Worm (Caenorhabditis elegans) whole organism, late embryonic: ENCODE data around the gene M163.21.

Source experiments
- C08G9.2 ChIP-seq: sonication (generic microtip); optimal IDR thresholded peaks from 2 replicates; lab custom pipeline; 2016; ENCODE audit warnings: mild to moderate bottlenecking, missing genetic modification characterization, moderate library complexity, missing compliant biosample characterization
- C38D4.7 ChIP-seq: fragments of 200-800 bp; sonication (Bioruptor generic); optimal IDR thresholded peaks from 2 replicates; lab custom pipeline; 2018; ENCODE audit warnings: mild to moderate bottlenecking, missing genetic modification characterization, moderate library complexity, missing compliant biosample characterization
- K02D7.2 ChIP-seq: sonication (generic microtip); optimal IDR thresholded peaks from 2 replicates; lab custom pipeline; 2017; ENCODE audit warnings: mild to moderate bottlenecking, missing genetic modification characterization, missing compliant biosample characterization
- Y22D7AL.16 ChIP-seq: sonication (generic microtip); optimal IDR thresholded peaks from 2 replicates; lab custom pipeline; 2016; ENCODE audit warnings: missing genetic modification characterization, missing compliant biosample characterization
- ahr-1 ChIP-seq: sonication (generic microtip); optimal IDR thresholded peaks from 2 replicates; lab custom pipeline; 2016; ENCODE audit warnings: missing genetic modification characterization, missing compliant biosample characterization
- ama-1 ChIP-seq: fragments of 150-350 bp; optimal IDR thresholded peaks from 2 replicates; lab custom pipeline; 2014
- ceh-19 ChIP-seq: fragments of 200-800 bp; sonication (Bioruptor generic); optimal IDR thresholded peaks from 2 replicates; lab custom pipeline; 2018; ENCODE audit warnings: mild to moderate bottlenecking, missing genetic modification characterization, missing compliant biosample characterization
- ceh-31 ChIP-seq: sonication (generic microtip); optimal IDR thresholded peaks from 2 replicates; lab custom pipeline; 2016; ENCODE audit warnings: missing genetic modification characterization, missing compliant biosample characterization
- ceh-45 ChIP-seq: fragments of 200-800 bp; sonication (Bioruptor generic); IDR thresholded peaks from 2 replicates; pipeline ENCODE4 v1.3.6; 2022; ENCODE audit warnings: missing genetic modification reagents, missing genetic modification characterization, missing compliant biosample characterization
- ceh-48 ChIP-seq: sonication (generic microtip); optimal IDR thresholded peaks from 2 replicates; lab custom pipeline; 2016; ENCODE audit warnings: missing genetic modification characterization, inconsistent platforms, missing compliant biosample characterization
- ceh-6 ChIP-seq: fragments of 200-800 bp; sonication (Bioruptor generic); optimal IDR thresholded peaks from 2 replicates; lab custom pipeline; 2018; ENCODE audit warnings: mild to moderate bottlenecking, missing genetic modification characterization, missing compliant biosample characterization
- ceh-9 ChIP-seq: sonication (generic microtip); optimal IDR thresholded peaks from 2 replicates; lab custom pipeline; 2016; ENCODE audit warnings: mild to moderate bottlenecking, missing genetic modification characterization, inconsistent platforms, missing compliant biosample characterization
- dmd-4 ChIP-seq: sonication (generic microtip); optimal IDR thresholded peaks from 2 replicates; lab custom pipeline; 2016; ENCODE audit warnings: borderline replicate concordance, missing genetic modification characterization, missing compliant biosample characterization
- dve-1 ChIP-seq: sonication (generic microtip); optimal IDR thresholded peaks from 2 replicates; lab custom pipeline; 2017; ENCODE audit warnings: antibody characterized with exemption, mild to moderate bottlenecking, missing genetic modification characterization, missing compliant biosample characterization
- elt-2 ChIP-seq: sonication (generic microtip); optimal IDR thresholded peaks from 2 replicates; lab custom pipeline; 2016; ENCODE audit warnings: missing genetic modification reagents, missing genetic modification characterization, missing compliant biosample characterization
- ets-4 ChIP-seq: sonication (generic microtip); optimal IDR thresholded peaks from 2 replicates; lab custom pipeline; 2016; ENCODE audit warnings: missing genetic modification characterization, missing compliant biosample characterization
- eyg-1 ChIP-seq: sonication (generic microtip); optimal IDR thresholded peaks from 2 replicates; lab custom pipeline; 2016; ENCODE audit warnings: missing genotype, missing genetic modification characterization, missing compliant biosample characterization
- fkh-6 ChIP-seq: sonication (generic microtip); optimal IDR thresholded peaks from 2 replicates; lab custom pipeline; 2016; ENCODE audit warnings: missing genetic modification characterization, missing compliant biosample characterization
- gmeb-2 ChIP-seq: sonication (generic microtip); optimal IDR thresholded peaks from 2 replicates; lab custom pipeline; 2016; ENCODE audit warnings: missing genetic modification characterization, inconsistent platforms, missing compliant biosample characterization
- hlh-30 ChIP-seq: sonication (generic microtip); optimal IDR thresholded peaks from 2 replicates; lab custom pipeline; 2017; ENCODE audit warnings: antibody characterized with exemption, missing genetic modification characterization, missing compliant biosample characterization; ENCODE audit not compliant: insufficient read depth
- hlh-8 ChIP-seq: sonication (generic microtip); optimal IDR thresholded peaks from 2 replicates; lab custom pipeline; 2016; ENCODE audit warnings: missing genotype, missing genetic modification characterization, missing compliant biosample characterization
- lim-6 ChIP-seq: sonication (generic microtip); optimal IDR thresholded peaks from 2 replicates; lab custom pipeline; 2016; ENCODE audit warnings: missing genetic modification characterization, missing compliant biosample characterization
- lin-11 ChIP-seq: fragments of 200-800 bp; sonication (Bioruptor generic); optimal IDR thresholded peaks from 2 replicates; lab custom pipeline; 2018; ENCODE audit warnings: mild to moderate bottlenecking, missing genetic modification characterization, missing compliant biosample characterization
- madf-2 ChIP-seq: sonication (generic microtip); optimal IDR thresholded peaks from 2 replicates; lab custom pipeline; 2017; ENCODE audit warnings: missing genetic modification characterization, missing compliant biosample characterization
- nhr-232 ChIP-seq: sonication (generic microtip); optimal IDR thresholded peaks from 2 replicates; lab custom pipeline; 2016; ENCODE audit warnings: missing genetic modification characterization, missing compliant biosample characterization
- odd-2 ChIP-seq: sonication (generic microtip); optimal IDR thresholded peaks from 2 replicates; lab custom pipeline; 2017; ENCODE audit warnings: antibody characterized with exemption, mild to moderate bottlenecking, missing genetic modification characterization, missing compliant biosample characterization
- pag-3 ChIP-seq: sonication (generic microtip); optimal IDR thresholded peaks from 2 replicates; lab custom pipeline; 2016; ENCODE audit warnings: missing compliant biosample characterization, missing genetic modification characterization, borderline replicate concordance
- pat-9 ChIP-seq: fragments of 200-800 bp; sonication (Bioruptor generic); optimal IDR thresholded peaks from 2 replicates; lab custom pipeline; 2018; ENCODE audit warnings: mild to moderate bottlenecking, missing genetic modification characterization, moderate library complexity, missing compliant biosample characterization
- pax-1 ChIP-seq: fragments of 150-350 bp; optimal IDR thresholded peaks from 2 replicates; lab custom pipeline; 2014; ENCODE audit warnings: missing biosample characterization, missing genetic modification characterization
- pha-4 ChIP-seq: fragments of 150-350 bp; optimal IDR thresholded peaks from 2 replicates; lab custom pipeline; 2018; ENCODE audit warnings: missing biosample characterization, missing genetic modification reagents, missing genetic modification characterization
- sdc-2 ChIP-seq: sonication (generic microtip); optimal IDR thresholded peaks from 2 replicates; lab custom pipeline; 2016; ENCODE audit warnings: missing genotype, missing genetic modification characterization, missing compliant biosample characterization
- syd-9 ChIP-seq: sonication (generic microtip); optimal IDR thresholded peaks from 2 replicates; lab custom pipeline; 2016; ENCODE audit warnings: mild to moderate bottlenecking, missing genetic modification characterization, moderate library complexity, missing compliant biosample characterization
- unc-42 ChIP-seq: sonication (generic microtip); optimal IDR thresholded peaks from 2 replicates; lab custom pipeline; 2016; ENCODE audit warnings: missing genotype, missing genetic modification characterization, missing compliant biosample characterization
- unc-55 ChIP-seq: sonication (generic microtip); optimal IDR thresholded peaks from 2 replicates; lab custom pipeline; 2017; ENCODE audit warnings: missing biosample characterization, missing genetic modification reagents, missing genetic modification characterization
- unc-86 ChIP-seq: sonication (generic microtip); optimal IDR thresholded peaks from 2 replicates; lab custom pipeline; 2016; ENCODE audit warnings: missing genetic modification characterization, missing compliant biosample characterization

M163.21 gene

DNA sequence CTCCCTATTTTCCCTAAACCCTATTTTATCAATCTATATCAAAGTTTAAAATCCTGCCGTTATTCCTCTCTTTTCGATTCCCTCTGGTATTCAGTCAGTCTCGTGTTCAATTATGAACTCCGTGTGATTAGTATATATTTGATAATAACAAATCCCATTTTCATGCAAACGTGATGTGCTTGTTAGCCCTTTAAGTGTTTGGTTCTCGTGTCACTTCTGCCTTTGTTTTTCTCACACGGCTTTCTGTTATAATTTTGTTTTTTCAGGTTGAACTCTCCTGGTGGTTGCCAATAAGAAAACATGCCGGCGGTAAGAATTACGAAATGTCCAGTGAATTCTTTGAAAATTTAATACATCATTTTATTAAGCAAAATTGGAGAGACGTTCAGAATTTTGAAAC is at the start of gene M163.21:
Gene M163.21, plus strand, starts transcription at position 301 of the 400 bp plus-strand sequence.
- TF ChIP-seq pha-4 = no peak
- no peak for TF ChIP-seq syd-9 (tag; lab: Kevin White, UChicago)
- TF ChIP-seq eyg-1 (tag; lab: Kevin White, UChicago) = no peak
- TF ChIP-seq lim-6 = no peak
- no peak for TF ChIP-seq C38D4.7 (GFP tag; lab: Kevin White, UChicago)
- TF ChIP-seq dmd-4 = no peak

DNA sequence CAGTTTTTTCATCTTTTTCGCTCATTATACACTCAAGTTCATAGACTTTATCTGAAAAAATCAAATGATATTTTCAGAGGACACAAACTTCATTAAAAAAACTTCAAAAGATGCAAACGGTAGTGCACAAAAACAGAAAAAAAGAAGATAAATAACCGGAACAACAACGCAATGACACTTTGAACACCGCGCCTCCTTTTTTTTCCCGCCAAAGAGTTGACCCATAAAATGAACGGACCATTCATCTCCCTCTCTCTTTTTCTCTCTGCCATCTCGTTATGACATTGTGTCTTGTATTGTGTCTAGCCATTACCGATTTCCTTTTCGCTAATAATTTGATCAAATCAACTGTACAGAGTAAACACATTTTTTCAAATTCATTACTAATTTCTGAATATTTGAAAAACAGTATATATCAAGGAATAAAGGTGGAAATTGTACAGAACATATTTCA is 45.1 kb upstream of the M163.21 start, which contains the start of gene F23D12.2:
Gene F23D12.2, minus strand, starts transcription at position 51 of the 454 bp plus-strand sequence.
- TF ChIP-seq lin-11 = no peak
- no peak for TF ChIP-seq ceh-6 (GFP tag; lab: Kevin White, UChicago)
- TF ChIP-seq ama-1 (lab: Kevin White, UChicago) = no peak
- no peak for TF ChIP-seq ceh-48 (tag; lab: Kevin White, UChicago)
- no peak for TF ChIP-seq unc-42
- TF ChIP-seq odd-2 = no peak
- no peak for TF ChIP-seq pag-3 (tag; lab: Kevin White, UChicago)
- no peak for TF ChIP-seq gmeb-2
- TF ChIP-seq Y22D7AL.16 (tag; lab: Kevin White, UChicago) = no peak
- TF ChIP-seq ceh-9 (tag; lab: Kevin White, UChicago) = no peak
- no peak for TF ChIP-seq nhr-232 (tag; lab: Kevin White, UChicago)
- TF ChIP-seq elt-2 (tag; lab: Kevin White, UChicago) = no peak
- no peak for TF ChIP-seq ceh-31 (tag; lab: Kevin White, UChicago)
- TF ChIP-seq hlh-8 (tag; lab: Kevin White, UChicago) = no peak
- TF ChIP-seq ahr-1 = no peak
- no peak for TF ChIP-seq K02D7.2 (tag; lab: Kevin White, UChicago)
- no peak for TF ChIP-seq sdc-2 (tag; lab: Kevin White, UChicago)
- TF ChIP-seq, all 69 proteins: peak for 0

DNA sequence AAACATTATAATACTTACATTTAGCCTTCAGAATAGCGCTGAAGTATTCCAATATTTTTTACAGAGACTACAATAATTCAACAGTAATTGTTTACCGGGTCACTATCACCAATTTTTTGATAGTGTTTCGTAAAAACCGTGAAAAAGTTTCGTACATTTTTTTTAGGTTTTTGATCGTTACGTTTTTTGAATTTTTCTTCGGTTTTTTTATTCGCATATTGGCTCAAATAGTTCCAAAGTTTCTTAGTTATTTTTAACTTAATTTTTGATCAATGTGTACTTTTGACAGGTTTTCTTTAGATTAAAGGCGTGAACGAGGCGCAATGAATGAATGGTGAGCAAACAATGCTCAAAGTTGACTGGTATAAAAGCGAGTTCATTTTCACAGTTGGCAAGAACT is 43.5 kb upstream of the M163.21 start, which contains the start of gene fipr-3:
Gene fipr-3, plus strand, starts transcription at position 301 of the 400 bp plus-strand sequence.
- TF ChIP-seq hlh-30 (tag; lab: Kevin White, UChicago) (no peak), Y22D7AL.16 (tag; lab: Kevin White, UChicago) (no peak), ceh-45 (GFP tag; lab: Robert Waterston, UW) (no peak), pag-3 (tag; lab: Kevin White, UChicago) (no peak)

DNA sequence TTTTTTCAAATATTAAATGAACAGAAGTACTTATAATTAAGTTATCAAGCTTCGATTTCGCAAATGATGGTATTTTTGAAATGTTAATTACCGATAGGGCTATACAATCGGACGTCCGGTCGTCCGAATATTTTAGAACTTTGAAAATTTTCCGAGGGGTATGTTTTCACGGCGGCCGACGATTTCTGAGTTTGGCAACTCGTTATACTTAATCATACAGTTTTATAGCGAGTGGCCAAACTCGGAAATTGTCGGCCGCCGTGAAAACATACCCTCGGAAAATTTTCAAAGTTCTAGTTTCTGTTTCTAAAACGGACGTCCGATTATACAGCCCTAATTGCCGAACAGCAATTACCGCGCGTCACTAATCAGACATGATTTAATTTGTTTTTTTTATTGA is 42.4 kb upstream of the M163.21 start:
- TF ChIP-seq dve-1 (tag; lab: Kevin White, UChicago) (no peak), nhr-232 (tag; lab: Kevin White, UChicago) (no peak), gmeb-2 (no peak), pha-4 (no peak), ceh-6 (GFP tag; lab: Kevin White, UChicago) (no peak), ets-4 (no peak), ahr-1 (no peak), C08G9.2 (tag; lab: Kevin White, UChicago) (no peak), fkh-6 (no peak), odd-2 (no peak)
- TF ChIP-seq, all 69 proteins: peak for 0

ce11 chrX:14424673-14425072 is 42.0 kb upstream of the M163.21 start, which contains the start of gene F23D12.11:
Gene F23D12.11, minus strand, starts transcription at chrX:14424751.
- TF ChIP-seq madf-2 = no peak
- no peak for TF ChIP-seq sdc-2 (tag; lab: Kevin White, UChicago)
- no peak for TF ChIP-seq unc-55 (GFP tag; lab: Kevin White, UChicago)
- TF ChIP-seq odd-2 = no peak
- no peak for TF ChIP-seq unc-86
- TF ChIP-seq pax-1 (tag; lab: Kevin White, UChicago) = no peak
- no peak for TF ChIP-seq ceh-19 (GFP tag; lab: Kevin White, UChicago)
- TF ChIP-seq C08G9.2 (tag; lab: Kevin White, UChicago) = no peak
- TF ChIP-seq pat-9 (tag; lab: Kevin White, UChicago) = no peak
- TF ChIP-seq ceh-31 (tag; lab: Kevin White, UChicago) = no peak
